Worm (Caenorhabditis elegans) whole organism, L1 larva: ENCODE measurements around the gene nep-26.
A peak's percentile ranks its signal among the peaks of the same experiment; 100 is the strongest.
"Not testable (repeated sequence)": the region's sequence is repeated elsewhere in the genome, so short reads cannot be mapped to it uniquely, and the experiment has no call there.

Experiments used
- C34B4.2 ChIP-seq: sonication (generic microtip); optimal IDR thresholded peaks from 2 replicates; lab custom pipeline; 2017; ENCODE audit warnings: mild to moderate bottlenecking, missing genetic modification characterization, missing compliant biosample characterization
- F16B12.6 ChIP-seq: fragments of 150-350 bp; optimal IDR thresholded peaks from 2 replicates; lab custom pipeline; 2014; ENCODE audit warnings: missing biosample characterization, missing genetic modification characterization
- ama-1 ChIP-seq: fragments of 150-350 bp; optimal IDR thresholded peaks from 2 replicates; lab custom pipeline; 2014
- dpl-1 ChIP-seq, 3 experiments: fragments of 150-350 bp in 2 of 3; sonication (generic microtip) in 1 of 3; optimal IDR thresholded peaks; 2 replicates each; lab custom pipeline; 2014 to 2017; ENCODE audit warnings: missing biosample characterization in 3 of 3, missing genetic modification characterization in 3 of 3, missing genetic modification reagents in 3 of 3
- efl-1 ChIP-seq, 4 experiments: fragments of 150-350 bp; optimal IDR thresholded peaks in 3 of 4; peaks in 1 of 4; 1 replicate in 1 of 4; 2 replicates in 3 of 4; lab custom pipeline; 2014; ENCODE audit warnings: missing biosample characterization in 2 of 4, missing genetic modification characterization in 2 of 4, missing genetic modification reagents in 2 of 4
- efl-3 ChIP-seq: fragments of 200-800 bp; sonication (Bioruptor generic); optimal IDR thresholded peaks from 2 replicates; lab custom pipeline; 2018; ENCODE audit warnings: mild to moderate bottlenecking, missing genetic modification characterization, missing compliant biosample characterization
- elt-3 ChIP-seq, 6 experiments: fragments of 150-350 bp in 1 of 6; sonication (generic microtip); optimal IDR thresholded peaks; 2 replicates each; lab custom pipeline; 2017 to 2018; ENCODE audit warnings: missing biosample characterization in 6 of 6, missing genetic modification characterization in 6 of 6, inconsistent platforms in 1 of 6
- ets-5 ChIP-seq: fragments of 200-800 bp; sonication (Bioruptor generic); IDR thresholded peaks from 2 replicates; pipeline ENCODE4 v1.3.6; 2022; ENCODE audit warnings: missing genetic modification characterization, missing compliant biosample characterization
- fkh-4 ChIP-seq: sonication (generic microtip); optimal IDR thresholded peaks from 2 replicates; lab custom pipeline; 2016; ENCODE audit warnings: missing compliant biosample characterization, missing genetic modification characterization, borderline replicate concordance
- grh-1 ChIP-seq: fragments of 200-800 bp; sonication (Bioruptor generic); IDR thresholded peaks from 2 replicates; pipeline ENCODE4 v1.3.6; 2022; ENCODE audit warnings: missing genetic modification reagents, missing genetic modification characterization, missing compliant biosample characterization
- hlh-4 ChIP-seq: sonication (generic microtip); optimal IDR thresholded peaks from 2 replicates; lab custom pipeline; 2016; ENCODE audit warnings: mild to moderate bottlenecking, missing genetic modification characterization, missing compliant biosample characterization
- hpl-2 ChIP-seq: fragments of 150-350 bp; optimal IDR thresholded peaks from 2 replicates; lab custom pipeline; 2014; ENCODE audit warnings: missing biosample characterization, missing genetic modification reagents, missing genetic modification characterization
- irx-1 ChIP-seq: sonication (generic microtip); optimal IDR thresholded peaks from 2 replicates; lab custom pipeline; 2016; ENCODE audit warnings: missing genetic modification characterization, missing compliant biosample characterization
- isw-1 ChIP-seq: fragments of 200-800 bp; sonication (Bioruptor generic); IDR thresholded peaks from 2 replicates; pipeline ENCODE4 v1.3.6; 2022; ENCODE audit warnings: missing genetic modification characterization, missing compliant biosample characterization
- lin-14 ChIP-seq: fragments of 200-800 bp; sonication (Bioruptor generic); optimal IDR thresholded peaks from 2 replicates; lab custom pipeline; 2018; ENCODE audit warnings: mild to moderate bottlenecking, missing genetic modification characterization, moderate library complexity, missing compliant biosample characterization
- lin-15B ChIP-seq: fragments of 150-350 bp; sonication (generic microtip); optimal IDR thresholded peaks from 3 replicates; lab custom pipeline; 2014; ENCODE audit warnings: missing biosample characterization, missing genetic modification characterization
- lir-3 ChIP-seq: sonication (generic microtip); optimal IDR thresholded peaks from 2 replicates; lab custom pipeline; 2016; ENCODE audit warnings: mild to moderate bottlenecking, missing genetic modification characterization, moderate library complexity, missing compliant biosample characterization; ENCODE audit not compliant: poor library complexity
- mdl-1 ChIP-seq, 2 experiments: fragments of 150-350 bp; optimal IDR thresholded peaks; 2 replicates each; lab custom pipeline; 2014 to 2017; ENCODE audit warnings: missing biosample characterization in 2 of 2, missing genetic modification characterization in 2 of 2, inconsistent platforms in 1 of 2
- mep-1 ChIP-seq: fragments of 150-350 bp; optimal IDR thresholded peaks from 2 replicates; lab custom pipeline; 2014; ENCODE audit warnings: missing biosample characterization, missing genetic modification characterization
- nhr-19 ChIP-seq: fragments of 200-800 bp; sonication (Bioruptor generic); conservative IDR thresholded peaks from 2 replicates; pipeline ENCODE4 v1.3.6; 2022; ENCODE audit warnings: missing genetic modification characterization, missing compliant biosample characterization
- nhr-47 ChIP-seq: sonication (generic microtip); optimal IDR thresholded peaks from 2 replicates; lab custom pipeline; 2016; ENCODE audit warnings: mild to moderate bottlenecking, missing genetic modification characterization, moderate library complexity, missing compliant biosample characterization
- nhr-84 ChIP-seq: sonication (generic microtip); optimal IDR thresholded peaks from 2 replicates; lab custom pipeline; 2017; ENCODE audit warnings: missing biosample characterization, missing genetic modification characterization
- rnt-1 ChIP-seq: sonication (generic microtip); optimal IDR thresholded peaks from 2 replicates; lab custom pipeline; 2016; ENCODE audit warnings: mild to moderate bottlenecking, missing genetic modification characterization, moderate library complexity, missing compliant biosample characterization
- snpc-4 ChIP-seq: fragments of 150-350 bp; optimal IDR thresholded peaks from 2 replicates; lab custom pipeline; 2014; ENCODE audit warnings: missing biosample characterization, missing genetic modification characterization
- snu-23 ChIP-seq: sonication (generic microtip); optimal IDR thresholded peaks from 2 replicates; lab custom pipeline; 2016; ENCODE audit warnings: missing genetic modification characterization, missing compliant biosample characterization
- sox-4 ChIP-seq: sonication (generic microtip); optimal IDR thresholded peaks from 2 replicates; lab custom pipeline; 2016; ENCODE audit warnings: missing genetic modification characterization, missing compliant biosample characterization
- sup-37 ChIP-seq: fragments of 200-800 bp; sonication (Bioruptor generic); optimal IDR thresholded peaks from 2 replicates; lab custom pipeline; 2018; ENCODE audit warnings: mild to moderate bottlenecking, missing genetic modification characterization, missing compliant biosample characterization
- tlp-1 ChIP-seq: fragments of 150-350 bp; optimal IDR thresholded peaks from 2 replicates; lab custom pipeline; 2014; ENCODE audit warnings: missing biosample characterization, missing genetic modification characterization
- unc-130 ChIP-seq: fragments of 150-350 bp; optimal IDR thresholded peaks from 2 replicates; lab custom pipeline; 2017; ENCODE audit warnings: missing biosample characterization, missing genetic modification characterization, inconsistent platforms
- unc-30 ChIP-seq: sonication (generic microtip); optimal IDR thresholded peaks from 2 replicates; lab custom pipeline; 2017; ENCODE audit warnings: missing biosample characterization, missing genetic modification characterization
- unc-98 ChIP-seq: fragments of 200-800 bp; sonication (Bioruptor generic); IDR thresholded peaks from 2 replicates; pipeline ENCODE4 v1.3.6; 2022; ENCODE audit warnings: missing genetic modification characterization, missing compliant biosample characterization
- vab-15 ChIP-seq: sonication (generic microtip); optimal IDR thresholded peaks from 2 replicates; lab custom pipeline; 2017; ENCODE audit warnings: missing genotype, mild to moderate bottlenecking, missing genetic modification characterization, missing compliant biosample characterization
- ztf-11 ChIP-seq, 2 experiments: sonication (generic microtip); optimal IDR thresholded peaks; 2 replicates each; lab custom pipeline; 2016 to 2017; ENCODE audit warnings: missing genetic modification characterization in 2 of 2, missing biosample characterization in 1 of 2, missing compliant biosample characterization in 1 of 2

The nep-26 gene

ce11 chrII:10247594-10248283 lies 52.2 kb downstream of the nep-26 start, which contains the start of gene nrde-2:
Gene nrde-2 (minus strand): TSS chrII:10247638.
- peak in 1 of 2 experiments; percentile 13 for TF ChIP-seq efl-1 (optimal IDR thresholded peaks at IDR 0.05; lab: Kevin White, UChicago)
- not testable (repeated sequence) for TF ChIP-seq efl-1 (GFP tag; optimal IDR thresholded peaks at IDR 0.05 in 1 of 2; lab: Kevin White, UChicago)
- 0 out of 2 replicates have a peak, but pooled peaks have one; percentile 52 for TF ChIP-seq unc-98
- TF ChIP-seq isw-1 (GFP tag; lab: Robert Waterston, UW): 0 out of 2 replicates have a peak, but pooled peaks have one; percentile 3
- peak; percentile 57 for TF ChIP-seq rnt-1
- TF ChIP-seq, all 84 proteins: peak for 4; not testable (repeated sequence) for 80

DNA sequence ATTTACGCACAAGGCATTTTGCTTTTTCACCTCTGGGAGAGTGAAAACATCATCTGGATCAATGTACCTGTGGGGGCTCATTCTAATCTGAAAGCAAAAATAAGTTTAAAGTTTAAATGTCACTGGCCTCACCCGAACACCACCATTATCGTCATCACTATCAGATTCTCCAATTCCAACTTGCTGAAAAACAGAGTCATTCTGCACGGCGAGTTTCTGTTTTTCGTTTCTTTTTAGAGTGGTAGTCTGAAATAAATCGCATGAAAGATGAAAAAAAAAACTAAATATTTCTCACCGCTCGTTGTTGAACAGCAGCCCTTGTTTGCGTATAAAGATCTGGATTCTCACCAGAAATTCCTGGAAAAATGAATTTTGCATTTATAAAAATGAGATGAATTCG lies 52.8 kb downstream of the nep-26 start:
- no peak for TF ChIP-seq efl-1 (optimal IDR thresholded peaks at IDR 0.05; lab: Kevin White, UChicago)
- TF ChIP-seq efl-1 (GFP tag; optimal IDR thresholded peaks at IDR 0.05 in 1 of 2; lab: Kevin White, UChicago): peak in 1 of 2 experiments; percentile 30
- no peak for TF ChIP-seq sup-37 (GFP tag; lab: Kevin White, UChicago)

DNA sequence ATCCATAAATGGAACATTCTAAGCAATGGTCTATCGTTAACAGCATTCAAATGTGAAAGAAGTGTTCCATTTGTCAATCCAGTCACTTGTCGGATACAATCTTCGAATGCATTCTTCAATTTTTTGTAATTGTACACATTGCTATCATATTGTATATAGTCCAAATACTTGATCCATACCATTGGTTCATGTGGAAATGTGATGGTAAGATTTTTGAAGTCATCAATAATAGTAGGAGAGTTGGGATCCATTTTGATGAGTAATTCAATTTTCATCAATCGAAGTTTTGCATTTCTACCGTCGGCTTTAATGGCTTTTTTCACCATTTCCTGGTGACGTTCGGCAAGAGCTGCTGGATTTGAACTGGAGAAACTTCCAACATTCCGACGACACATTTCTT lies 54.3 kb downstream of the nep-26 start:
- TF ChIP-seq nhr-84 (tag; lab: Kevin White, UChicago): no peak
- no peak for TF ChIP-seq F16B12.6
- TF ChIP-seq hpl-2: no peak
- TF ChIP-seq nhr-47: no peak
- TF ChIP-seq tlp-1 (tag; lab: Kevin White, UChicago): no peak
- no peak for TF ChIP-seq vab-15 (tag; lab: Kevin White, UChicago)
- TF ChIP-seq grh-1: no peak
- no peak for TF ChIP-seq snu-23 (GFP tag; lab: Kevin White, UChicago)
- no peak for TF ChIP-seq mdl-1 (tag; optimal IDR thresholded peaks at IDR 0.05; lab: Kevin White, UChicago)

ce11 chrII:10242294-10242693 lies 57.6 kb downstream of the nep-26 start, which contains the start of gene mrps-14:
Gene mrps-14 (minus strand): TSS chrII:10242490.
- TF ChIP-seq unc-130 (tag; lab: Kevin White, UChicago) (no peak), sox-4 (no peak), dpl-1 (GFP tag; optimal IDR thresholded peaks at IDR 0.05; lab: Kevin White, UChicago) (no peak), hlh-4 (no peak), sup-37 (GFP tag; lab: Kevin White, UChicago) (no peak), nhr-19 (no peak), fkh-4 (tag; lab: Kevin White, UChicago) (no peak), ztf-11 (tag; optimal IDR thresholded peaks at IDR 0.05; lab: Kevin White, UChicago) (no peak), efl-3 (GFP tag; lab: Kevin White, UChicago) (no peak)
- TF ChIP-seq, all 84 proteins: peak for 0

- TF ChIP-seq ama-1 (lab: Kevin White, UChicago): no peak
- TF ChIP-seq irx-1 (tag; lab: Kevin White, UChicago): no peak
- no peak for TF ChIP-seq elt-3 (tag; optimal IDR thresholded peaks at IDR 0.05; lab: Kevin White, UChicago)
- TF ChIP-seq dpl-1 (GFP tag; optimal IDR thresholded peaks at IDR 0.05; lab: Kevin White, UChicago): no peak
- TF ChIP-seq lir-3: no peak
- no peak for TF ChIP-seq unc-30
- TF ChIP-seq F16B12.6: no peak
- no peak for TF ChIP-seq snpc-4 (tag; lab: Kevin White, UChicago)
- TF ChIP-seq unc-130 (tag; lab: Kevin White, UChicago): no peak
- TF ChIP-seq C34B4.2 (tag; lab: Kevin White, UChicago): no peak
- TF ChIP-seq lin-14 (GFP tag; lab: Kevin White, UChicago): no peak
- TF ChIP-seq mep-1 (tag; lab: Kevin White, UChicago): no peak
- no peak for TF ChIP-seq ets-5
- no peak for TF ChIP-seq lin-15B
Observed at ce11 chrII:10239595-10239994, 60.3 kb downstream of the nep-26 start, which contains the start of gene mec-15. Gene mec-15 (minus strand): TSS chrII:10239695.
